Comparison of ENCODE assay signal across 5 worm cellular contexts in the genomic region with DNA sequence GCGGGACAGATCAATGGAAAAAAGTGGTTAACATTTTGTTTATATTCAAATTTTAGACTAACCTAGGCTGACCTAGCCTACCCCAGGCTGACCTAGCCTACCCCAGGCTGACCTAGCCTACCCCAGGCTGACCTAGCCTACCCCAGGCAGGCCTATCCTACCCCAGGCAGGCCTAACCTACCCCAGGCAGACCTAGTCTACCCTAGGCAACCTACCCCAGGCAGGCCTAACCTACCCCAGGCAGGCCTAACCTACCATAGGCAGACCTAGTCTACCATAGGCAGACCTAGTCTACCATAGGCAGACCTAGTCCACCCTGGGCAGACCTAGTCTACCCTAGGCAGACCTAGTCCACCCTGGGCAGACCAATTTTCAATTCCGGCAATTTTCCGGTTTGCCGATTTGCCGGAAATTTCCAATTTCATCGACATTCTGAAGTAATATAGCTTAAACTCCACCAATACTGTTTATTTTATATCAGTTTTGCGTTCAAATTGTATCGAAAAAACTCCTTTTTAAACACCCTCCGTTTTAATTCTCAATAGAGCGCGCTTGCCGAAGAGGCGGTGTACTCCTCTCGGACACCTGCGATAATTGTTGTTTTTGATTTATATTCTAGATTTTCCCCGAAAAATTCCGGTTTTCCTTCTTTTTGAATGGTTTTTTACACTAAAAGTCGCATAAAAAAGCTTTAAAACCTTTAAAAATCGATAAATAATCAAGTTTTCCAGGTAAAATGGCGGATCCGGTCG.
TF ChIP-seq lines count a peak whose summit lies in the region.

TSS of gene trm-2A (plus strand) at position 732 of the 752 bp plus-strand sequence.

TF ChIP-seq in whole organism, L1 larva, 84 proteins besides CTCF, POLR2A, EP300 and RAD21 (continues in another document):
- TF ChIP-seq fos-1 (tag; optimal IDR thresholded peaks at IDR 0.05; lab: Kevin White, UChicago) (peak; percentile 57), unc-86 (tag; optimal IDR thresholded peaks at IDR 0.05; lab: Kevin White, UChicago) (peak; percentile 63), isw-1 (GFP tag; IDR thresholded peaks at IDR 0.05; lab: Robert Waterston, UW) (peak; percentile 64), tbx-2 (tag; optimal IDR thresholded peaks at IDR 0.05; lab: Kevin White, UChicago) (peak; percentile 83), nhr-90 (tag; optimal IDR thresholded peaks at IDR 0.05; lab: Kevin White, UChicago; ENCODE audit: poor library complexity) (peak; percentile 85), ztf-11 (tag; optimal IDR thresholded peaks at IDR 0.05; lab: Kevin White, UChicago) (peak in 1 of 2 experiments; percentile 75), zip-4 (GFP tag; optimal IDR thresholded peaks at IDR 0.05; lab: Kevin White, UChicago) (peak; percentile 19), ceh-63 (GFP tag; optimal IDR thresholded peaks at IDR 0.05; lab: Kevin White, UChicago) (peak; percentile 9), fkh-10 (GFP tag; optimal IDR thresholded peaks at IDR 0.05; lab: Kevin White, UChicago) (no peak), sup-37 (GFP tag; optimal IDR thresholded peaks at IDR 0.05; lab: Kevin White, UChicago) (peak; percentile 6), nhr-19 (GFP tag; conservative IDR thresholded peaks at IDR 0.05; lab: Robert Waterston, UW) (peak; percentile 85), fkh-4 (tag; optimal IDR thresholded peaks at IDR 0.05; lab: Kevin White, UChicago; ENCODE audit: borderline replicate concordance) (peak; percentile 25), mep-1 (tag; optimal IDR thresholded peaks at IDR 0.05; lab: Kevin White, UChicago) (peak; percentile 87), elt-3 (tag; optimal IDR thresholded peaks at IDR 0.05; lab: Kevin White, UChicago) (peak in 3 of 6 experiments; percentile 34 to 76 (median 76)), snpc-4 (tag; optimal IDR thresholded peaks at IDR 0.05; lab: Kevin White, UChicago) (peak; percentile 11)

TF ChIP-seq in whole organism, L3 larva, 47 proteins besides CTCF, POLR2A, EP300 and RAD21 (continues in another document):
- TF ChIP-seq tbx-2 (tag; optimal IDR thresholded peaks at IDR 0.05; lab: Kevin White, UChicago) (peak; percentile 4), nhr-25 (tag; optimal IDR thresholded peaks at IDR 0.05; lab: Kevin White, UChicago) (peak; percentile 56), ama-1 (optimal IDR thresholded peaks at IDR 0.05; lab: Kevin White, UChicago) (peak; percentile 50), fkh-2 (tag; optimal IDR thresholded peaks at IDR 0.05; lab: Kevin White, UChicago) (no peak), lin-15B (tag; optimal IDR thresholded peaks at IDR 0.05; lab: Kevin White, UChicago) (peak; percentile 74), pqm-1 (tag; optimal IDR thresholded peaks at IDR 0.05; lab: Kevin White, UChicago) (peak; percentile 24), fkh-10 (GFP tag; optimal IDR thresholded peaks at IDR 0.05; lab: Kevin White, UChicago) (peak; percentile 38), mdl-1 (tag; optimal IDR thresholded peaks at IDR 0.05; lab: Kevin White, UChicago) (no peak), nhr-23 (tag; optimal IDR thresholded peaks at IDR 0.05; lab: Kevin White, UChicago) (peak; percentile 85), nhr-43 (tag; optimal IDR thresholded peaks at IDR 0.05; lab: Kevin White, UChicago; ENCODE audit: poor library complexity, severe bottlenecking) (peak; percentile 43), R02D3.7 (tag; optimal IDR thresholded peaks at IDR 0.05; lab: Kevin White, UChicago) (peak; percentile 37), hmg-11 (tag; optimal IDR thresholded peaks at IDR 0.05; lab: Kevin White, UChicago) (peak; percentile 58), sea-2 (GFP tag; optimal IDR thresholded peaks at IDR 0.05; lab: Kevin White, UChicago) (no peak), elt-2 (tag; optimal IDR thresholded peaks at IDR 0.05; lab: Kevin White, UChicago) (peak; percentile 33), snpc-4 (tag; optimal IDR thresholded peaks at IDR 0.05; lab: Kevin White, UChicago) (peak; percentile 70), lin-39 (tag; optimal IDR thresholded peaks at IDR 0.05; lab: Kevin White, UChicago) (peak; percentile 66), nhr-67 (tag; optimal IDR thresholded peaks at IDR 0.05; lab: Kevin White, UChicago) (no peak)

TF ChIP-seq in whole organism, early embryonic, 17 proteins besides CTCF, POLR2A, EP300 and RAD21:
- TF ChIP-seq ama-1 (optimal IDR thresholded peaks at IDR 0.05; lab: Kevin White, UChicago) (no peak), ets-7 (tag; optimal IDR thresholded peaks at IDR 0.05; lab: Kevin White, UChicago) (no peak), hmbx-1 (tag; optimal IDR thresholded peaks at IDR 0.05; lab: Kevin White, UChicago) (no peak), F13C5.2 (tag; optimal IDR thresholded peaks at IDR 0.05; lab: Kevin White, UChicago) (peak; percentile 62), flt-1 (GFP tag; IDR thresholded peaks at IDR 0.05; lab: Robert Waterston, UW) (no peak), tbx-37 (GFP tag; conservative IDR thresholded peaks at IDR 0.05; lab: Robert Waterston, UW) (no peak), scrt-1 (GFP tag; IDR thresholded peaks at IDR 0.05; lab: Robert Waterston, UW) (no peak), tra-4 (tag; optimal IDR thresholded peaks at IDR 0.05; lab: Kevin White, UChicago) (no peak)

TF ChIP-seq in whole organism, midembryonic, 9 proteins besides CTCF, POLR2A, EP300 and RAD21:
- TF ChIP-seq klf-2 (GFP tag; conservative IDR thresholded peaks at IDR 0.05; lab: Robert Waterston, UW), result no peak
- TF ChIP-seq ztf-23 (GFP tag; IDR thresholded peaks at IDR 0.05; lab: Robert Waterston, UW), result 0 out of 2 replicates have a peak, but pooled peaks have one; percentile 39

TF ChIP-seq in whole organism, young adult, 124 proteins besides CTCF, POLR2A, EP300 and RAD21 (continues in another document):
- TF ChIP-seq ceh-100 (GFP tag; IDR thresholded peaks at IDR 0.05; lab: Robert Waterston, UW), result 0 out of 2 replicates have a peak, but pooled peaks have one; percentile 22
- TF ChIP-seq snpc-4 (GFP tag; optimal IDR thresholded peaks at IDR 0.05; lab: Kevin White, UChicago), result no peak
- TF ChIP-seq snpc-4 (tag; optimal IDR thresholded peaks at IDR 0.05; lab: Kevin White, UChicago), result peak in 1 of 4 experiments; percentile 33
- no peak for TF ChIP-seq T07F8.4 (tag; optimal IDR thresholded peaks at IDR 0.05; lab: Kevin White, UChicago)
- TF ChIP-seq bed-2 (GFP tag; IDR thresholded peaks at IDR 0.05; lab: Robert Waterston, UW), result no peak
- no peak for TF ChIP-seq unc-62 (GFP tag; optimal IDR thresholded peaks at IDR 0.05; lab: Kevin White, UChicago)
- TF ChIP-seq C06A6.2 (GFP tag; conservative IDR thresholded peaks at IDR 0.05; lab: Robert Waterston, UW), result no peak
- TF ChIP-seq C17E4.6 (GFP tag; IDR thresholded peaks at IDR 0.05; lab: Robert Waterston, UW), result no peak
- no peak for TF ChIP-seq let-526 (GFP tag; IDR thresholded peaks at IDR 0.05; lab: Robert Waterston, UW)
- TF ChIP-seq sea-2 (GFP tag; IDR thresholded peaks at IDR 0.05; lab: Robert Waterston, UW), result no peak
- TF ChIP-seq dpl-1 (GFP tag; optimal IDR thresholded peaks at IDR 0.05; lab: Kevin White, UChicago), result peak; percentile 74
- peak; percentile 52 for TF ChIP-seq snpc-1.3 (tag; optimal IDR thresholded peaks at IDR 0.05; lab: Kevin White, UChicago; ENCODE audit: insufficient read depth)
- no peak for TF ChIP-seq T26A5.8 (tag; optimal IDR thresholded peaks at IDR 0.05; lab: Kevin White, UChicago)
- TF ChIP-seq hmg-1.2 (GFP tag; IDR thresholded peaks at IDR 0.05; lab: Robert Waterston, UW), result peak; percentile 30; the same call in 1 of the 2 replicates
- TF ChIP-seq ztf-22 (GFP tag; optimal IDR thresholded peaks at IDR 0.05; lab: Kevin White, UChicago), result no peak
- TF ChIP-seq nfya-1 (tag; optimal IDR thresholded peaks at IDR 0.05; lab: Kevin White, UChicago; ENCODE audit: borderline replicate concordance, insufficient read depth), result no peak
- TF ChIP-seq nhr-27 (tag; optimal IDR thresholded peaks at IDR 0.05; lab: Kevin White, UChicago), result no peak
- no peak for TF ChIP-seq dpff-1 (tag; optimal IDR thresholded peaks at IDR 0.05; lab: Kevin White, UChicago)
- TF ChIP-seq lin-35 (GFP tag; optimal IDR thresholded peaks at IDR 0.05; lab: Kevin White, UChicago), result peak in 2 of 3 experiments; percentile 15 to 91
- no peak for TF ChIP-seq F57C9.4 (tag; optimal IDR thresholded peaks at IDR 0.05; lab: Kevin White, UChicago)
- TF ChIP-seq F33H1.4 (GFP tag; IDR thresholded peaks at IDR 0.05; lab: Robert Waterston, UW), result 0 out of 2 replicates have a peak, but pooled peaks have one; percentile 14
- no peak for TF ChIP-seq gei-17 (GFP tag; optimal IDR thresholded peaks at IDR 0.05; lab: Kevin White, UChicago)
- no peak for TF ChIP-seq tbx-9 (tag; optimal IDR thresholded peaks at IDR 0.05; lab: Kevin White, UChicago; ENCODE audit: borderline replicate concordance)
- no peak for TF ChIP-seq B0336.3 (GFP tag; IDR thresholded peaks at IDR 0.05; lab: Robert Waterston, UW)
- TF ChIP-seq ztf-26 (tag; optimal IDR thresholded peaks at IDR 0.05; lab: Kevin White, UChicago), result no peak
- no peak for TF ChIP-seq ztf-28 (GFP tag; IDR thresholded peaks at IDR 0.05; lab: Robert Waterston, UW)
- no peak for TF ChIP-seq B0261.1 (tag; optimal IDR thresholded peaks at IDR 0.05; lab: Kevin White, UChicago)
- no peak for TF ChIP-seq F55B11.4 (tag; optimal IDR thresholded peaks at IDR 0.05; lab: Kevin White, UChicago; ENCODE audit: borderline replicate concordance, insufficient read depth)
- peak; percentile 45 for TF ChIP-seq lin-40 (tag; optimal IDR thresholded peaks at IDR 0.05; lab: Kevin White, UChicago)
- TF ChIP-seq ceh-58 (GFP tag; IDR thresholded peaks at IDR 0.05; lab: Robert Waterston, UW), result no peak
- TF ChIP-seq hrde-1 (tag; optimal IDR thresholded peaks at IDR 0.05; lab: Kevin White, UChicago; ENCODE audit: borderline replicate concordance), result no peak
- no peak for TF ChIP-seq B0019.2 (GFP tag; conservative IDR thresholded peaks at IDR 0.05; lab: Robert Waterston, UW)
- TF ChIP-seq egrh-3 (GFP tag; IDR thresholded peaks at IDR 0.05; lab: Robert Waterston, UW), result no peak
- peak; percentile 27 for TF ChIP-seq tbp1 (GFP tag; optimal IDR thresholded peaks at IDR 0.05; lab: Kevin White, UChicago)
- TF ChIP-seq sdz-38 (tag; optimal IDR thresholded peaks at IDR 0.05; lab: Kevin White, UChicago), result no peak
- 0 out of 2 replicates have a peak, but pooled peaks have one; percentile 61 for TF ChIP-seq F37B4.10 (GFP tag; IDR thresholded peaks at IDR 0.05; lab: Robert Waterston, UW)
- TF ChIP-seq cebp-2 (GFP tag; IDR thresholded peaks at IDR 0.05; lab: Robert Waterston, UW), result no peak
- no peak for TF ChIP-seq F39B2.1 (GFP tag; IDR thresholded peaks at IDR 0.05; lab: Robert Waterston, UW)
- no peak for TF ChIP-seq nfyb-1 (GFP tag; IDR thresholded peaks at IDR 0.05; lab: Robert Waterston, UW)
- TF ChIP-seq aptf-2 (GFP tag; conservative IDR thresholded peaks at IDR 0.05; lab: Robert Waterston, UW), result no peak
- peak; percentile 37; the same call in 1 of the 2 replicates for TF ChIP-seq zfh-2 (GFP tag; conservative IDR thresholded peaks at IDR 0.05; lab: Robert Waterston, UW)
- TF ChIP-seq efl-1 (GFP tag; optimal IDR thresholded peaks at IDR 0.05; lab: Kevin White, UChicago), result peak; percentile 76

Comparison
In these comparisons a context has a peak if more than half of its experiments do, and no peak if none do; other contexts are left out.
1. Of the 8 proteins assayed by ChIP-seq in both whole organism, young adult and whole organism, L1 larva: peak only in whole organism, young adult: none; only in whole organism, L1 larva: ama-1, nhr-90 and unc-130; in both: dpl-1, efl-1 and lin-35; in neither: 1; mixed calls (peak in some experiments, not most) for 1.